Fruit fly (Drosophila melanogaster): Measurements from ENCODE around the gene chm.

Gene chm

dm6 chr2L:7434737-7435356 is 22.6 kb downstream of the chm start:
- TF ChIP-seq ttk (optimal IDR thresholded peaks at IDR 0.05) (no peak), insv (optimal IDR thresholded peaks at IDR 0.05) (no peak), h (optimal IDR thresholded peaks at IDR 0.05) (no peak), Myc (optimal IDR thresholded peaks at IDR 0.05) (no peak), Sin3A (optimal IDR thresholded peaks at IDR 0.05) (no peak), psq (optimal IDR thresholded peaks at IDR 0.05) (no peak)

dm6 chr2L:7435475-7435874 is 23.3 kb downstream of the chm start:
- TF ChIP-seq insv (optimal IDR thresholded peaks at IDR 0.05) (no peak), psq (optimal IDR thresholded peaks at IDR 0.05) (no peak)

dm6 chr2L:7436492-7437324 is 24.5 kb downstream of the chm start:
- no peak for TF ChIP-seq h (optimal IDR thresholded peaks at IDR 0.05)
- TF ChIP-seq Myc (optimal IDR thresholded peaks at IDR 0.05): no peak
- TF ChIP-seq ttk (optimal IDR thresholded peaks at IDR 0.05): no peak
- TF ChIP-seq insv (optimal IDR thresholded peaks at IDR 0.05): no peak
- no peak for TF ChIP-seq Sin3A (optimal IDR thresholded peaks at IDR 0.05)

- TF ChIP-seq h (optimal IDR thresholded peaks at IDR 0.05): no peak
- no peak for TF ChIP-seq insv (optimal IDR thresholded peaks at IDR 0.05)
- TF ChIP-seq Sin3A (optimal IDR thresholded peaks at IDR 0.05): no peak
- TF ChIP-seq ttk (optimal IDR thresholded peaks at IDR 0.05): no peak
Measured at dm6 chr2L:7437325-7437707, 25.1 kb downstream of the chm start, which contains the start of gene CG5973. CG5973 (plus strand) TSS chr2L:7437492.

dm6 chr2L:7438505-7438904 is 26.3 kb downstream of the chm start:
- TF ChIP-seq ttk (optimal IDR thresholded peaks at IDR 0.05) (no peak), psq (optimal IDR thresholded peaks at IDR 0.05) (no peak), Myc (optimal IDR thresholded peaks at IDR 0.05) (no peak), Sin3A (optimal IDR thresholded peaks at IDR 0.05) (no peak), h (optimal IDR thresholded peaks at IDR 0.05) (no peak), insv (optimal IDR thresholded peaks at IDR 0.05) (no peak)

- TF ChIP-seq psq (optimal IDR thresholded peaks at IDR 0.05) (no peak), Sin3A (optimal IDR thresholded peaks at IDR 0.05) (no peak), insv (optimal IDR thresholded peaks at IDR 0.05) (no peak), ttk (optimal IDR thresholded peaks at IDR 0.05) (no peak)
Measured at dm6 chr2L:7440458-7441018, 28.3 kb downstream of the chm start.

- TF ChIP-seq psq (optimal IDR thresholded peaks at IDR 0.05) (no peak), Sin3A (optimal IDR thresholded peaks at IDR 0.05) (no peak), h (optimal IDR thresholded peaks at IDR 0.05) (no peak), ttk (optimal IDR thresholded peaks at IDR 0.05) (no peak), insv (optimal IDR thresholded peaks at IDR 0.05) (no peak), Myc (optimal IDR thresholded peaks at IDR 0.05) (no peak)
Measured at dm6 chr2L:7442106-7442505, 29.9 kb downstream of the chm start.

- TF ChIP-seq Sin3A (optimal IDR thresholded peaks at IDR 0.05): no peak
- TF ChIP-seq h (optimal IDR thresholded peaks at IDR 0.05): no peak
- TF ChIP-seq Myc (optimal IDR thresholded peaks at IDR 0.05): no peak
- no peak for TF ChIP-seq insv (optimal IDR thresholded peaks at IDR 0.05)
- no peak for TF ChIP-seq psq (optimal IDR thresholded peaks at IDR 0.05)
- no peak for TF ChIP-seq ttk (optimal IDR thresholded peaks at IDR 0.05)
Measured at dm6 chr2L:7442929-7443328, 30.7 kb downstream of the chm start.

- TF ChIP-seq Myc (optimal IDR thresholded peaks at IDR 0.05) (no peak), h (optimal IDR thresholded peaks at IDR 0.05) (no peak), psq (optimal IDR thresholded peaks at IDR 0.05) (no peak), insv (optimal IDR thresholded peaks at IDR 0.05) (no peak), ttk (optimal IDR thresholded peaks at IDR 0.05) (no peak), Sin3A (optimal IDR thresholded peaks at IDR 0.05) (no peak)
Measured at dm6 chr2L:7447820-7448219, 35.6 kb downstream of the chm start.

dm6 chr2L:7448371-7448770 is 36.2 kb downstream of the chm start:
- TF ChIP-seq Sin3A (optimal IDR thresholded peaks at IDR 0.05) (no peak), Myc (optimal IDR thresholded peaks at IDR 0.05) (no peak)

- TF ChIP-seq ttk (optimal IDR thresholded peaks at IDR 0.05) (no peak), Sin3A (optimal IDR thresholded peaks at IDR 0.05) (no peak), psq (optimal IDR thresholded peaks at IDR 0.05) (no peak), Myc (optimal IDR thresholded peaks at IDR 0.05) (no peak), h (optimal IDR thresholded peaks at IDR 0.05) (no peak), insv (optimal IDR thresholded peaks at IDR 0.05) (no peak)
Measured at dm6 chr2L:7450966-7451365, 38.7 kb downstream of the chm start, which contains the start of gene santa-maria. santa-maria (minus strand) TSS chr2L:7451244.

dm6 chr2L:7452093-7452492 is 39.9 kb downstream of the chm start:
- TF ChIP-seq ttk (optimal IDR thresholded peaks at IDR 0.05) (no peak), insv (optimal IDR thresholded peaks at IDR 0.05) (no peak), Sin3A (optimal IDR thresholded peaks at IDR 0.05) (no peak), h (optimal IDR thresholded peaks at IDR 0.05) (no peak), Myc (optimal IDR thresholded peaks at IDR 0.05) (no peak), psq (optimal IDR thresholded peaks at IDR 0.05) (no peak)

- no peak for TF ChIP-seq h (optimal IDR thresholded peaks at IDR 0.05)
Measured at dm6 chr2L:7454112-7454511, 41.9 kb downstream of the chm start, which contains the start of gene Gr28a. Gr28a (minus strand) TSS chr2L:7454212.

Data from Kc167 (cell line).